Fruit fly (Drosophila melanogaster): Measurements from ENCODE around the gene Pitslre.

Gene Pitslre

DNA sequence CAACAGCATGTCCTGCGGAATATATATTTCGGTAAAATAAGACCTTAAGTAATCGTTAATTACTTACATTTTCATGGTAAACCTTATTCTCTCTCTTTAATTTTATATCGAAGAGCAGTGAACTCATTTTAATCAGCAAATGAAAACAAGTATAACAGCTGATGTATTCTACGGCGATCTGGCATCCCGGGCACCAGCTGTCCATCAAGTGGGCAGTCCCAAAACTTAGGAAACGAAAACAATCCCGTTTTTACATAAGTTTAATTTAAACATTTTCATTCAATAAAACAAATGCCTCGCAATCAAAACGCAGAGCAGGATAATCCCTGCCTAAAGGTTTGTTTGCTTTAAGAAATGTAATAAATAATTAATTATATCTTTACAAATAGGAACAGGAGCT lies 2.0 kb upstream of the Pitslre start, which contains the start of the genes CG4074 and CG4186 (continued):
- TF ChIP-seq CG14710 (tag; optimal IDR thresholded peaks at IDR 0.05) (peak; percentile 27), Dp (GFP tag; optimal IDR thresholded peaks at IDR 0.05) (peak; percentile 28), klu (GFP tag; IDR thresholded peaks at IDR 0.05) (no peak), ewg (GFP tag; optimal IDR thresholded peaks at IDR 0.05) (no peak), CG6254 (GFP tag; optimal IDR thresholded peaks at IDR 0.05) (peak; percentile 9), CG10462 (GFP tag; optimal IDR thresholded peaks at IDR 0.05) (no peak), CG10654 (GFP tag; optimal IDR thresholded peaks at IDR 0.05) (no peak), pros (GFP tag; optimal IDR thresholded peaks at IDR 0.05) (no peak), Nf-YC (tag; optimal IDR thresholded peaks at IDR 0.05) (peak; percentile 77), CG4404 (GFP tag; IDR thresholded peaks at IDR 0.05) (no peak), kni (GFP tag; optimal IDR thresholded peaks at IDR 0.05) (peak; percentile 70), Pdp1 (GFP tag; optimal IDR thresholded peaks at IDR 0.05) (peak in 1 of 2 experiments; percentile 95), CG17359 (tag; optimal IDR thresholded peaks at IDR 0.05) (no peak), CG7987 (GFP tag; optimal IDR thresholded peaks at IDR 0.05) (peak; percentile 18), CG8290 (GFP tag; optimal IDR thresholded peaks at IDR 0.05) (peak; percentile 11), CG8290 (tag; optimal IDR thresholded peaks at IDR 0.05) (no peak), phol (tag; optimal IDR thresholded peaks at IDR 0.05) (peak; percentile 42), chm (GFP tag; IDR thresholded peaks at IDR 0.05) (no peak), CG15514 (GFP tag; optimal IDR thresholded peaks at IDR 0.05) (peak; percentile 31), BEAF-32 (GFP tag; optimal IDR thresholded peaks at IDR 0.05) (peak; percentile 37), D19A (tag; optimal IDR thresholded peaks at IDR 0.05) (no peak), crol (GFP tag; IDR thresholded peaks at IDR 0.05) (no peak), Sox102F (GFP tag; optimal IDR thresholded peaks at IDR 0.05) (no peak), CG3281 (GFP tag; optimal IDR thresholded peaks at IDR 0.05) (peak; percentile 28), CG6854 (GFP tag; optimal IDR thresholded peaks at IDR 0.05) (no peak), CG18599 (GFP tag; optimal IDR thresholded peaks at IDR 0.05) (no peak), CG14667 (GFP tag; IDR thresholded peaks at IDR 0.05) (no peak), CG16779 (GFP tag; IDR thresholded peaks at IDR 0.05) (no peak), CG11085 (GFP tag; IDR thresholded peaks at IDR 0.05) (no peak), lola (GFP tag; optimal IDR thresholded peaks at IDR 0.05) (no peak), emc (GFP tag; optimal IDR thresholded peaks at IDR 0.05) (no peak), dimm (GFP tag; IDR thresholded peaks at IDR 0.05) (no peak), zen (tag; optimal IDR thresholded peaks at IDR 0.05) (peak; percentile 17), CG10979 (tag; optimal IDR thresholded peaks at IDR 0.05) (peak; percentile 4), CG1233 (GFP tag; optimal IDR thresholded peaks at IDR 0.05) (no peak), stwl (tag; optimal IDR thresholded peaks at IDR 0.05) (peak; percentile 89), pum (GFP tag; optimal IDR thresholded peaks at IDR 0.05) (no peak), CG2712 (tag; optimal IDR thresholded peaks at IDR 0.05) (peak; percentile 13), row (GFP tag; IDR thresholded peaks at IDR 0.05) (peak; percentile 32; the same call in 1 of the 3 replicates), mld (GFP tag; IDR thresholded peaks at IDR 0.05; ENCODE audit: partially characterized antibody) (no peak), Stat92E (GFP tag; optimal IDR thresholded peaks at IDR 0.05) (no peak), CG12155 (GFP tag; optimal IDR thresholded peaks at IDR 0.05) (no peak), knrl (GFP tag; IDR thresholded peaks at IDR 0.05; ENCODE audit: partially characterized antibody) (no peak), CG17568 (GFP tag; optimal IDR thresholded peaks at IDR 0.05) (peak; percentile 35), CG3407 (GFP tag; optimal IDR thresholded peaks at IDR 0.05) (no peak), Elba2 (GFP tag; optimal IDR thresholded peaks at IDR 0.05) (no peak), CG12391 (tag; optimal IDR thresholded peaks at IDR 0.05) (peak; percentile 9), CG4617 (GFP tag; optimal IDR thresholded peaks at IDR 0.05; ENCODE audit: borderline replicate concordance) (peak; percentile 37), CG7839 (tag; optimal IDR thresholded peaks at IDR 0.05) (no peak), CG10267 (tag; optimal IDR thresholded peaks at IDR 0.05) (peak; percentile 30)

Data from whole organism, embryonic.